Worm (Caenorhabditis elegans): Measurements from ENCODE around the gene F01D5.6.

DNA sequence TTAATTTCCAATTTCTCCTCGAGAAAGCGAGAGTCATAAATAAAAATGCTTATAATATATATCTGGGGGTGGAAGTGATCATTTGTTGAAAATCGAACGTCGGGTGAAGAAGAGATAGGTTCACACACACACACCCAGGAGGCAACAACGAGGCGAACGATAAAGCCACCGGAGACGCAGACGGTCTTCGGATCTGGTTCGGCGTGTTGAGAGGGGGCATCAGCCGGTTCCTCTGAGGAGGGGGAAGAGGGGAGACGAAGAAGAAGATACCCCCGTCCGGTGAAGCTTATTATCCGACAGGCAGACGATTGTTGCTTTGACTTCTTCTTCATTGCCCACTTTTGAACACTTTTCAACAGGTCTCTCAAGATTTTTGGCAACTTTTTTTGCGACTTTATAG is 1.5 kb upstream of the F01D5.6 start:
- TF ChIP-seq ztf-11 (tag; optimal IDR thresholded peaks at IDR 0.05) (no peak), mdl-1 (tag; optimal IDR thresholded peaks at IDR 0.05) (no peak), lin-39 (tag; optimal IDR thresholded peaks at IDR 0.05) (no peak), aly-2 (tag; optimal IDR thresholded peaks at IDR 0.05) (no peak), nhr-11 (tag; optimal IDR thresholded peaks at IDR 0.05) (no peak)
